Worm (Caenorhabditis elegans) whole organism, L2 larva: ENCODE results near the gene C02F5.12.

Experiments
- C34F6.9 ChIP-seq: fragments of 150-350 bp; optimal IDR thresholded peaks from 2 replicates; lab custom pipeline; 2014; ENCODE audit warnings: missing biosample characterization, missing genetic modification characterization
- F13H6.1 ChIP-seq: sonication (generic microtip); optimal IDR thresholded peaks from 2 replicates; lab custom pipeline; 2016; ENCODE audit warnings: missing genetic modification characterization, missing compliant biosample characterization
- R02D3.7 ChIP-seq: fragments of 150-350 bp; optimal IDR thresholded peaks from 2 replicates; lab custom pipeline; 2014; ENCODE audit warnings: missing biosample characterization, missing genetic modification characterization
- ZK546.5 ChIP-seq: sonication (generic microtip); optimal IDR thresholded peaks from 2 replicates; lab custom pipeline; 2017; ENCODE audit warnings: missing biosample characterization, missing genetic modification characterization
- alr-1 ChIP-seq: fragments of 150-350 bp; optimal IDR thresholded peaks from 2 replicates; lab custom pipeline; 2014; ENCODE audit warnings: missing biosample characterization, missing genetic modification characterization
- blmp-1 ChIP-seq: sonication (generic microtip); optimal IDR thresholded peaks from 2 replicates; lab custom pipeline; 2017; ENCODE audit warnings: missing genetic modification characterization, mild to moderate bottlenecking, missing compliant biosample characterization, antibody characterized with exemption, moderate library complexity; ENCODE audit not compliant: insufficient read depth
- ceh-16 ChIP-seq: fragments of 150-350 bp; optimal IDR thresholded peaks from 2 replicates; lab custom pipeline; 2014; ENCODE audit warnings: missing biosample characterization, missing genetic modification characterization
- ceh-82 ChIP-seq: fragments of 150-350 bp; optimal IDR thresholded peaks from 2 replicates; lab custom pipeline; 2014; ENCODE audit warnings: missing biosample characterization, missing genetic modification characterization
- crh-2 ChIP-seq: sonication (generic microtip); optimal IDR thresholded peaks from 2 replicates; lab custom pipeline; 2017; ENCODE audit warnings: missing biosample characterization, missing genetic modification characterization
- dmd-4 ChIP-seq: sonication (generic microtip); optimal IDR thresholded peaks from 2 replicates; lab custom pipeline; 2017; ENCODE audit warnings: missing biosample characterization, missing genetic modification characterization
- elt-1 ChIP-seq: fragments of 150-350 bp; optimal IDR thresholded peaks from 2 replicates; lab custom pipeline; 2014; ENCODE audit warnings: missing biosample characterization, missing genetic modification characterization
- fos-1 ChIP-seq: fragments of 150-350 bp; optimal IDR thresholded peaks from 2 replicates; lab custom pipeline; 2014; ENCODE audit warnings: missing biosample characterization, missing genetic modification characterization
- gmeb-1 ChIP-seq: fragments of 150-350 bp; optimal IDR thresholded peaks from 2 replicates; lab custom pipeline; 2014; ENCODE audit warnings: missing biosample characterization, missing genetic modification characterization
- lin-13 ChIP-seq: fragments of 150-350 bp; optimal IDR thresholded peaks from 2 replicates; lab custom pipeline; 2014; ENCODE audit warnings: missing biosample characterization, missing genetic modification reagents, missing genetic modification characterization
- lsy-2 ChIP-seq, 2 experiments: fragments of 150-350 bp in 1 of 2; sonication (generic microtip) in 1 of 2; optimal IDR thresholded peaks; 2 replicates each; lab custom pipeline; 2014 to 2017; ENCODE audit warnings: missing biosample characterization in 2 of 2, missing genetic modification characterization in 2 of 2
- mbf-1 ChIP-seq: sonication (generic microtip); optimal IDR thresholded peaks from 2 replicates; lab custom pipeline; 2017; ENCODE audit warnings: missing biosample characterization, missing genetic modification characterization
- nhr-12 ChIP-seq: fragments of 150-350 bp; optimal IDR thresholded peaks from 2 replicates; lab custom pipeline; 2014; ENCODE audit warnings: missing biosample characterization, missing genetic modification characterization
- nhr-129 ChIP-seq: fragments of 150-350 bp; optimal IDR thresholded peaks from 2 replicates; lab custom pipeline; 2014; ENCODE audit warnings: missing biosample characterization, missing genetic modification characterization
- nhr-21 ChIP-seq: fragments of 150-350 bp; optimal IDR thresholded peaks from 2 replicates; lab custom pipeline; 2014; ENCODE audit warnings: missing biosample characterization, missing genetic modification characterization
- peb-1 ChIP-seq: fragments of 150-350 bp; optimal IDR thresholded peaks from 2 replicates; lab custom pipeline; 2014; ENCODE audit warnings: missing biosample characterization, missing genetic modification characterization
- sem-4 ChIP-seq: fragments of 150-350 bp; optimal IDR thresholded peaks from 2 replicates; lab custom pipeline; 2014; ENCODE audit warnings: missing biosample characterization, missing genetic modification reagents, missing genetic modification characterization
- skn-1 ChIP-seq: sonication (generic microtip); optimal IDR thresholded peaks from 2 replicates; lab custom pipeline; 2017; ENCODE audit warnings: missing biosample characterization, missing genetic modification characterization
- sma-9 ChIP-seq, 2 experiments: fragments of 150-350 bp in 1 of 2; sonication (generic microtip) in 1 of 2; optimal IDR thresholded peaks; 2 replicates each; lab custom pipeline; 2014 to 2016; ENCODE audit warnings: missing genetic modification characterization in 2 of 2, mild to moderate bottlenecking in 1 of 2, missing biosample characterization in 1 of 2, missing compliant biosample characterization in 1 of 2, missing genetic modification reagents in 1 of 2, moderate library complexity in 1 of 2
- snpc-4 ChIP-seq: fragments of 150-350 bp; optimal IDR thresholded peaks from 2 replicates; lab custom pipeline; 2014; ENCODE audit warnings: missing biosample characterization, missing genetic modification characterization
- unc-39 ChIP-seq: fragments of 150-350 bp; optimal IDR thresholded peaks from 2 replicates; lab custom pipeline; 2014; ENCODE audit warnings: missing biosample characterization, missing genetic modification characterization
- unc-55 ChIP-seq: fragments of 150-350 bp; sonication (generic microtip); optimal IDR thresholded peaks from 3 replicates; lab custom pipeline; 2014; ENCODE audit warnings: missing biosample characterization, missing genetic modification reagents, missing genetic modification characterization
- zag-1 ChIP-seq: fragments of 150-350 bp; optimal IDR thresholded peaks from 2 replicates; lab custom pipeline; 2014; ENCODE audit warnings: missing biosample characterization, missing genetic modification characterization
- ztf-1 ChIP-seq: fragments of 200-800 bp; sonication (Bioruptor generic); conservative IDR thresholded peaks from 2 replicates; pipeline ENCODE4 v1.3.6; 2022; ENCODE audit warnings: missing genetic modification characterization, missing compliant biosample characterization
- ztf-4 ChIP-seq: fragments of 150-350 bp; optimal IDR thresholded peaks from 2 replicates; lab custom pipeline; 2014; ENCODE audit warnings: missing biosample characterization, missing genetic modification characterization

C02F5.12 gene

DNA sequence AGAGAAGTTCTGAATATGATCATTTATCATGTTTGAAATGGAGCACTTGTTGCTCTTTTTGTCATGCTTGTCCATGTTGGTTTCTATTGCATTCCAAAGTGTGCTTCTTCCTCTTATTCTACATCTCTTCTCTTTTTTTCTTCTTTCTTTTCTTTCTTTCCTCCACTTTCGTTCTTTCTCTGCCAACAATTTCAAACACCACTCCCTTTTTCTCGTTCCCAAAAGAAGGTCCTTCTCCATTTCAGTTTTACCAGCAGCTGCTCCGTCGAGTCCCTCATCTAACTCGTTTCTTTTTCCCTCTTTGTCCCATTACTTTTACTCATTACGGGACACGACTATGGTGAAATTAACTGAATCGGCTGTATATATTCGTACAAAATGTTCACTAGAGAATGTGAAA lies 12.1 kb upstream of the C02F5.12 start, which contains the start of gene F09G8.5:
Gene F09G8.5 (plus strand): TSS at position 38 of the 400 bp plus-strand sequence.
- TF ChIP-seq ztf-4 (no peak), ZK546.5 (tag; lab: Kevin White, UChicago) (no peak), ceh-82 (tag; lab: Kevin White, UChicago) (no peak), unc-55 (GFP tag; lab: Kevin White, UChicago) (peak; percentile 81), blmp-1 (tag; lab: Kevin White, UChicago) (no peak), alr-1 (tag; lab: Kevin White, UChicago) (no peak)

DNA sequence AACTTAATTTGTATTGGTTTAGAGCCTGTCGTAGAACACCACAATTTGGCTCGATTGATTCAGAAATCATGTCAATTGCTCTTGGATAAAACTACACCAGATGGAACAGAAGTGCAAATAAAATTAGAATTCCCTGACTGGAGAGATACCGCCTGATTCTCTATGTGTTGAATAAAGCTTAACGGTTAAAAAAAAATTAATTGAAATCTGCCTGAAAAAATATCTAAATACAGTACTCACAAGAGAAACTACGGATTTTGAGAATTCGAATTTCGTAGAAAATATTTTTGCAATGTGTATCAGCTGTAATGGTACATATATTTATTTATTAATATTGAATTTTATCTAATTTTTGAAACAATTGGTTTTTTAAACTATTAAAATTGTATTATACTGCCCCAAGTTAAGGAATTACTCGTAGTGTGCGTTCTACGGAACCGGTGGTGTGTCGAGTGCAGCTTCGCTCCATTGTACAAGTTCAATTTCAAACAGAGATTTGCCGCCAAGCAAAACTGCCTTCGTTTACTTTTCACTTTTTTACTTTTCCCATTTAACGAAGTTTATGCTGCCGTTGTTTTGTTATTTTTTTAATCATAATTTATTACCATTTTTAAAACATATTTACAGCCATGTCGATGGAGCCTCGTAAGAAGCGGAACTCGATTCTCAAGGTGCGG lies 7.3 kb upstream of the C02F5.12 start, which contains the start of gene knl-1:
Gene knl-1 (plus strand): TSS at position 626 of the 677 bp plus-strand sequence.
- TF ChIP-seq alr-1 (tag; lab: Kevin White, UChicago) = no peak
- no peak for TF ChIP-seq blmp-1 (tag; lab: Kevin White, UChicago)
- TF ChIP-seq ztf-1 (GFP tag; lab: Robert Waterston, UW) = no peak
- TF ChIP-seq ceh-16 (tag; lab: Kevin White, UChicago) = no peak
- TF ChIP-seq crh-2 (tag; lab: Kevin White, UChicago) = peak; percentile 7
- no peak for TF ChIP-seq mbf-1 (tag; lab: Kevin White, UChicago)
- no peak for TF ChIP-seq zag-1
- no peak for TF ChIP-seq peb-1 (tag; lab: Kevin White, UChicago)
- TF ChIP-seq lsy-2 (tag; optimal IDR thresholded peaks at IDR 0.05; lab: Kevin White, UChicago) = peak in 1 of 2 experiments; percentile 72
- TF ChIP-seq lin-13 (GFP tag; lab: Kevin White, UChicago) = no peak
- no peak for TF ChIP-seq skn-1
- TF ChIP-seq fos-1 (tag; lab: Kevin White, UChicago) = peak; percentile 2
- TF ChIP-seq gmeb-1 = peak; percentile 73
- TF ChIP-seq elt-1 (tag; lab: Kevin White, UChicago) = no peak
- no peak for TF ChIP-seq unc-39
- TF ChIP-seq snpc-4 (tag; lab: Kevin White, UChicago) = peak; percentile 9
- no peak for TF ChIP-seq nhr-21 (tag; lab: Kevin White, UChicago)
- TF ChIP-seq C34F6.9 (tag; lab: Kevin White, UChicago) = peak; percentile 65
- peak; percentile 84 for TF ChIP-seq unc-55 (GFP tag; lab: Kevin White, UChicago)
- no peak for TF ChIP-seq nhr-12 (tag; lab: Kevin White, UChicago)
- peak; percentile 76 for TF ChIP-seq nhr-129 (tag; lab: Kevin White, UChicago)
- no peak for TF ChIP-seq R02D3.7
- TF ChIP-seq, all 48 proteins: peak for 8

DNA sequence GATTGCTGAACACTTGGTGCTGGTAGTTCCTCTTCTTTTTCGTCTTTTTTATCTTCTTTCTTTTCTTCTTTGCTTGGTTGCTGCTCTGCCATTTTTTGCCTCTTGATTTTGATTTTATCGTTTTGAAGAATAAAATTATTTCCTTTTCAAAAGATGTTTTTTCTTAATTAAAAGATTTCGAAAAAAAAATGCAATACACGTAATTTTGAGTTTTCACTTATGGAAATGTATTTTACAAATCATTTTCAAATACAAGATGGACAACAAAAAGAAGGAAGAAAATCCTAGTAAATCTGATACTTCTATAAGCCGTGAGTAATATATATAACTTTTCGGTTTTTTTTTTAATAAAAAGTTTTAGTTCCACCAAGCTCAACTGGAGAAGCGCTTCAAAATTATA lies 6.6 kb upstream of the C02F5.12 start, which contains the start of the genes C02F5.10 and C02F5.2:
Gene C02F5.10 (minus strand): TSS at position 101 of the 400 bp plus-strand sequence.
Gene C02F5.2 (plus strand): TSS at position 239 of the 400 bp plus-strand sequence.
- no peak for TF ChIP-seq lsy-2 (tag; optimal IDR thresholded peaks at IDR 0.05; lab: Kevin White, UChicago)
- no peak for TF ChIP-seq nhr-12 (tag; lab: Kevin White, UChicago)

DNA sequence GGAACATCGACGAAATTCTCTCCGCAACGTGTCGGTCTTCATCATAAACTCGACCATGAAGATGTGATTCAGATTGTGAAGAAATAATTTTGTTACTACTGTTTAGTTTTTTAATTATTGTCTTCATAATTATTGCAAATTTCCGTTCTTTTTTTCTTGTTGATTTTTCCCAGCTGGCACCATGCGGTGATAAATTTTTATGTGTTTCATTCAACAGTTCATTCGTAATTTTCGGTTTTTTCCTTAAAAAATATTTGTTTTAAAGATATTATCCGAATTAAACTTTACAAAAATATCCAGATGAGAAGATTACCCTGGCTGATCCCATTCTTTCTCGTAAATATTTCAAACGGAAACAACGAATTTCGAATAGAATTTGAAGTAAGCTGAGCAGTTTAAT lies 4.2 kb upstream of the C02F5.12 start, which contains the start of gene C02F5.13:
Gene C02F5.13 (plus strand): TSS at position 301 of the 400 bp plus-strand sequence.
- TF ChIP-seq sem-4 (tag; lab: Kevin White, UChicago) (no peak), unc-55 (GFP tag; lab: Kevin White, UChicago) (no peak)

DNA sequence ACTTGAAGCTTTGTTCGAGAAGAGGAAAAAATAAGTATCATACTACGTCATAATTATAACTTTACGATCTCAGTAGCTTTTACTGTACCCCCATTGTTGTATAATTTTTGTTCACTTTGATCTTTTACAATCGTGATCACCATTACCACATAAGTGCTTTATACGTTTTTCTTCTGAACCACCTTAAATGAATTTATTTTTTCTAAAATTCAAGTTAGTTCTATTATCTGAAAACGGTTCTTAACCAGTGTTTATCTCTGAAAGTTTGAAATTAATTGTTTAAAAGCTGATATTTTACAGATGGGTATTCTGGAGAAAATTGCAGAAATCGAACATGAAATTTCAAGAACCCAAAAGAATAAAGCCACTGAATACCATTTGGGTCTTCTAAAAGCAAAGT lies 2.8 kb upstream of the C02F5.12 start, which contains the start of gene C02F5.3:
Gene C02F5.3 (plus strand): TSS at position 301 of the 400 bp plus-strand sequence.
- no peak for TF ChIP-seq alr-1 (tag; lab: Kevin White, UChicago)
- no peak for TF ChIP-seq crh-2 (tag; lab: Kevin White, UChicago)
- TF ChIP-seq ztf-1 (GFP tag; lab: Robert Waterston, UW) = no peak
- TF ChIP-seq F13H6.1 (tag; lab: Kevin White, UChicago) = no peak
- no peak for TF ChIP-seq dmd-4 (tag; lab: Kevin White, UChicago)
- no peak for TF ChIP-seq ZK546.5 (tag; lab: Kevin White, UChicago)

DNA sequence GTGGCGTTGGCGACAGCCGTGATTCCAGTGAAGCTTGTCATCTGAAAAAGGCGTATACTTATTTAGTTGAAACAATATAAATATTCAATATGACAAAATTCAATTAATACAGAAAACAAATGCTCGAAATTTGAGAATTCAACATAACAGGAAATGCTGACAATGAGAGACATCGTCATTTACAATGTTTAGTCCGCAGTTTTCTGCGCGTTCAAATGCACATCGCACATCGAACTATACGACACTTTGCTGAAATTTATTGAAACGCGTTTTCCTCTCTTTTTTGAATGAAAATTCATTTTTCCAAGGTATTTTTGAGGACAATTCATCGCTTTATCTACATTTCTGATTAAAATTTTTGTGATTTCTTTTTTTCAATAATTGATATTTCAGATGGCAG lies 1.2 kb upstream of the C02F5.12 start, which contains the start of the genes pbs-6 and cids-1:
Gene pbs-6 (minus strand): TSS at position 41 of the 400 bp plus-strand sequence.
Gene cids-1 (plus strand): TSS at position 394 of the 400 bp plus-strand sequence.
- TF ChIP-seq C34F6.9 (tag; lab: Kevin White, UChicago) = peak; percentile 16
- peak; percentile 21 for TF ChIP-seq nhr-129 (tag; lab: Kevin White, UChicago)
- TF ChIP-seq unc-55 (GFP tag; lab: Kevin White, UChicago) = peak; percentile 47
- no peak for TF ChIP-seq sma-9 (GFP tag; optimal IDR thresholded peaks at IDR 0.05; lab: Kevin White, UChicago)
- TF ChIP-seq sma-9 (tag; optimal IDR thresholded peaks at IDR 0.05; lab: Kevin White, UChicago) = no peak
- peak in 1 of 2 experiments; percentile 51 for TF ChIP-seq lsy-2 (tag; optimal IDR thresholded peaks at IDR 0.05; lab: Kevin White, UChicago)
- TF ChIP-seq, all 48 proteins: peak for 4
